Fruit fly (Drosophila melanogaster): ENCODE data around the gene CG34450.

- no peak for TF ChIP-seq vri (GFP tag; optimal IDR thresholded peaks at IDR 0.05)
- no peak for TF ChIP-seq CG16779 (tag; optimal IDR thresholded peaks at IDR 0.05)
- TF ChIP-seq CG10631 (GFP tag; optimal IDR thresholded peaks at IDR 0.05), result no peak
- peak; percentile 38; the same call in 1 of the 3 replicates for TF ChIP-seq eg (GFP tag; IDR thresholded peaks at IDR 0.05)
Observed at dm6 chrX:9284024-9284738, 46.1 kb downstream of the CG34450 start, which contains the start of gene lz.

Measured in whole organism, prepupa.